Fruit fly (Drosophila melanogaster) whole organism: Measurements from ENCODE around the gene uncNacbeta.
A peak's percentile ranks its signal among the peaks of the same experiment; 100 is the strongest.

Source experiments
- CG8478 ChIP-seq: fragments of >200 bp; optimal IDR thresholded peaks from 2 replicates; lab custom pipeline; 2018; ENCODE audit warnings: inconsistent platforms
- Dll ChIP-seq: fragments of >200 bp; optimal IDR thresholded peaks from 2 replicates; lab custom pipeline; 2017
- EcR ChIP-seq, 2 experiments: fragments of >200 bp; optimal IDR thresholded peaks; 2 replicates each; lab custom pipeline; 2017; ENCODE audit warnings: missing biosample characterization in 2 of 2, missing genetic modification characterization in 2 of 2, missing genetic modification reagents in 2 of 2
- pan ChIP-seq: fragments of >200 bp; optimal IDR thresholded peaks from 2 replicates; lab custom pipeline; 2017
- psq ChIP-seq: fragments of >200 bp; optimal IDR thresholded peaks from 2 replicates; lab custom pipeline; 2017
- usp ChIP-seq: fragments of >200 bp; optimal IDR thresholded peaks from 2 replicates; lab custom pipeline; 2017; ENCODE audit warnings: missing biosample characterization, missing genetic modification characterization, mixed read lengths

uncNacbeta gene

dm6 chr2L:591511-591910 is 27.9 kb upstream of the uncNacbeta start:
- no peak for TF ChIP-seq Dll
- TF ChIP-seq EcR (GFP tag; optimal IDR thresholded peaks at IDR 0.05; lab: Kevin White, UChicago) = no peak
- TF ChIP-seq psq = no peak
- no peak for TF ChIP-seq CG8478
- TF ChIP-seq pan (lab: Kevin White, UChicago) = no peak
- no peak for TF ChIP-seq usp (GFP tag; lab: Kevin White, UChicago)

dm6 chr2L:585268-585667 is 21.6 kb upstream of the uncNacbeta start:
- no peak for TF ChIP-seq psq
- no peak for TF ChIP-seq Dll
- no peak for TF ChIP-seq usp (GFP tag; lab: Kevin White, UChicago)
- TF ChIP-seq EcR (GFP tag; optimal IDR thresholded peaks at IDR 0.05; lab: Kevin White, UChicago) = no peak
- TF ChIP-seq pan (lab: Kevin White, UChicago) = no peak
- TF ChIP-seq CG8478 = no peak

- TF ChIP-seq psq = no peak
- no peak for TF ChIP-seq EcR (GFP tag; optimal IDR thresholded peaks at IDR 0.05; lab: Kevin White, UChicago)
- TF ChIP-seq CG8478 = no peak
- no peak for TF ChIP-seq Dll
- TF ChIP-seq usp (GFP tag; lab: Kevin White, UChicago) = no peak
- TF ChIP-seq pan (lab: Kevin White, UChicago) = no peak
Measured at dm6 chr2L:577186-577585, 13.6 kb upstream of the uncNacbeta start, which contains the start of gene Pph13. TSS of gene Pph13 (plus strand) at chr2L:577486.

- no peak for TF ChIP-seq EcR (GFP tag; optimal IDR thresholded peaks at IDR 0.05; lab: Kevin White, UChicago)
- TF ChIP-seq psq = no peak
- no peak for TF ChIP-seq CG8478
- no peak for TF ChIP-seq usp (GFP tag; lab: Kevin White, UChicago)
- TF ChIP-seq pan (lab: Kevin White, UChicago) = no peak
- TF ChIP-seq Dll = no peak
Measured at dm6 chr2L:576559-577184, 13.1 kb upstream of the uncNacbeta start, which contains the start of gene Ptth. TSS of gene Ptth (minus strand) at chr2L:576896.

dm6 chr2L:574226-574625 is 10.6 kb upstream of the uncNacbeta start, which contains the start of the genes Ipk2 and cold:
TSS of gene Ipk2 (minus strand) at chr2L:574264.
TSS of gene cold (plus strand) at chr2L:574291.
- TF ChIP-seq pan (lab: Kevin White, UChicago) (no peak), CG8478 (no peak), usp (GFP tag; lab: Kevin White, UChicago) (no peak), EcR (GFP tag; optimal IDR thresholded peaks at IDR 0.05; lab: Kevin White, UChicago) (no peak), Dll (no peak), psq (no peak)

- TF ChIP-seq CG8478 (no peak), usp (GFP tag; lab: Kevin White, UChicago) (no peak), psq (no peak)
Measured at dm6 chr2L:568030-568429, 4.4 kb upstream of the uncNacbeta start, which contains the start of the genes Nle and Sf3b1. TSS of gene Nle (minus strand) at chr2L:568121. TSS of gene Sf3b1 (plus strand) at chr2L:568340.

- TF ChIP-seq pan (lab: Kevin White, UChicago) = no peak
- no peak for TF ChIP-seq EcR (GFP tag; optimal IDR thresholded peaks at IDR 0.05; lab: Kevin White, UChicago)
- no peak for TF ChIP-seq Dll
- no peak for TF ChIP-seq usp (GFP tag; lab: Kevin White, UChicago)
- TF ChIP-seq CG8478 = no peak
- no peak for TF ChIP-seq psq
Measured at dm6 chr2L:563314-563713, 305 bp downstream of the uncNacbeta start.

- TF ChIP-seq CG8478 (no peak), pan (lab: Kevin White, UChicago) (no peak), Dll (peak; percentile 36), EcR (GFP tag; optimal IDR thresholded peaks at IDR 0.05; lab: Kevin White, UChicago) (no peak)
Measured at dm6 chr2L:559770-560567, 3.6 kb downstream of the uncNacbeta start, which contains the start of gene rempA. TSS of gene rempA (minus strand) at chr2L:560310.

- TF ChIP-seq usp (GFP tag; lab: Kevin White, UChicago) (no peak), Dll (no peak), CG8478 (no peak), psq (no peak), pan (lab: Kevin White, UChicago) (no peak), EcR (GFP tag; optimal IDR thresholded peaks at IDR 0.05; lab: Kevin White, UChicago) (no peak)
Measured at dm6 chr2L:559311-559710, 4.3 kb downstream of the uncNacbeta start, which contains the start of gene Tspo. TSS of gene Tspo (plus strand) at chr2L:559612.

dm6 chr2L:552432-552929 is 11.1 kb downstream of the uncNacbeta start, which contains the start of gene Ets21C:
TSS of gene Ets21C (minus strand) at chr2L:552923.
- peak; percentile 83 for TF ChIP-seq Dll
- TF ChIP-seq usp (GFP tag; lab: Kevin White, UChicago) = no peak

dm6 chr2L:549637-550036 is 14.0 kb downstream of the uncNacbeta start:
- TF ChIP-seq usp (GFP tag; lab: Kevin White, UChicago) (no peak), pan (lab: Kevin White, UChicago) (peak; percentile 64)

- TF ChIP-seq Dll = no peak
- peak; percentile 34 for TF ChIP-seq CG8478
Measured at dm6 chr2L:547978-548377, 15.6 kb downstream of the uncNacbeta start.
